Fruit fly (Drosophila melanogaster) whole organism, prepupa: ENCODE data around the gene HipHop.

ENCODE experiments used
- CG10631 ChIP-seq: fragments of 200-800 bp; sonication (Bioruptor generic); optimal IDR thresholded peaks from 2 replicates; lab custom pipeline; 2016; ENCODE audit warnings: missing biosample characterization, missing genetic modification characterization
- CG10669 ChIP-seq: fragments of 200-800 bp; sonication (Bioruptor generic); optimal IDR thresholded peaks from 3 replicates; lab custom pipeline; 2018; ENCODE audit warnings: missing biosample characterization, mild to moderate bottlenecking, missing genetic modification characterization, moderate library complexity
- CG11902 ChIP-seq: fragments of 200-800 bp; sonication (Bioruptor generic); optimal IDR thresholded peaks from 3 replicates; lab custom pipeline; 2016; ENCODE audit warnings: missing biosample characterization, missing genetic modification characterization
- CG15336 ChIP-seq: fragments of 200-800 bp; sonication (Bioruptor generic); IDR thresholded peaks from 2 replicates; pipeline ENCODE4 v1.3.6; 2022; ENCODE audit warnings: missing biosample characterization, missing genetic modification characterization
- CG16779 ChIP-seq: fragments of 200-800 bp; sonication (Bioruptor generic); optimal IDR thresholded peaks from 3 replicates; lab custom pipeline; 2017; ENCODE audit warnings: missing biosample characterization, mild to moderate bottlenecking, missing genetic modification characterization
- CG3032 ChIP-seq: fragments of 200-800 bp; optimal IDR thresholded peaks from 2 replicates; lab custom pipeline; 2019; ENCODE audit warnings: missing biosample characterization, mild to moderate bottlenecking, missing genetic modification characterization, moderate library complexity
- CG3919 ChIP-seq: fragments of 200-800 bp; sonication (Bioruptor generic); optimal IDR thresholded peaks from 3 replicates; lab custom pipeline; 2016; ENCODE audit warnings: missing biosample characterization, missing genetic modification characterization
- CG4318 ChIP-seq: fragments of 200-800 bp; sonication (Bioruptor generic); optimal IDR thresholded peaks from 3 replicates; lab custom pipeline; 2017; ENCODE audit warnings: missing biosample characterization, mild to moderate bottlenecking, missing genetic modification characterization
- CG6163 ChIP-seq: fragments of 200-800 bp; sonication (Bioruptor generic); IDR thresholded peaks from 3 replicates; pipeline ENCODE4 v1.3.6; 2022; ENCODE audit warnings: missing biosample characterization, missing genetic modification characterization
- CG6276 ChIP-seq: fragments of 200-800 bp; sonication (Bioruptor generic); optimal IDR thresholded peaks from 2 replicates; lab custom pipeline; 2017; ENCODE audit warnings: missing biosample characterization, mild to moderate bottlenecking, missing genetic modification characterization
- CG6808 ChIP-seq: fragments of 200-800 bp; sonication (Bioruptor generic); optimal IDR thresholded peaks from 3 replicates; lab custom pipeline; 2017; ENCODE audit warnings: missing biosample characterization, missing genetic modification characterization, mild to moderate bottlenecking, moderate library complexity, missing genetic modification reagents
- CG6854 ChIP-seq: fragments of 200-800 bp; sonication (Bioruptor generic); optimal IDR thresholded peaks from 2 replicates; lab custom pipeline; 2017; ENCODE audit warnings: missing biosample characterization, mild to moderate bottlenecking, missing genetic modification characterization
- CG7368 ChIP-seq: fragments of 200-800 bp; sonication (Bioruptor generic); optimal IDR thresholded peaks from 3 replicates; lab custom pipeline; 2016; ENCODE audit warnings: missing biosample characterization, missing genetic modification characterization
- CG8119 ChIP-seq: fragments of 200-800 bp; sonication (Bioruptor generic); IDR thresholded peaks from 3 replicates; pipeline ENCODE4 v1.3.6; 2022; ENCODE audit warnings: missing biosample characterization, missing genetic modification characterization
- CG8632 ChIP-seq: fragments of 200-800 bp; sonication (Bioruptor generic); optimal IDR thresholded peaks from 3 replicates; lab custom pipeline; 2016; ENCODE audit warnings: missing biosample characterization, missing genetic modification characterization
- Eip75B ChIP-seq: fragments of 200-800 bp; sonication (Bioruptor generic); optimal IDR thresholded peaks from 3 replicates; lab custom pipeline; 2016; ENCODE audit warnings: missing biosample characterization, missing genetic modification characterization
- Eip78C ChIP-seq: fragments of 200-800 bp; sonication (Bioruptor generic); peaks from one replicate; lab custom pipeline; 2016; ENCODE audit warnings: missing biosample characterization, missing genetic modification characterization
- Eip93F ChIP-seq: fragments of 200-800 bp; sonication (Bioruptor generic); optimal IDR thresholded peaks from 2 replicates; lab custom pipeline; 2016; ENCODE audit warnings: missing biosample characterization, mild to moderate bottlenecking, missing genetic modification characterization
- Ets96B ChIP-seq: fragments of 200-800 bp; optimal IDR thresholded peaks from 2 replicates; lab custom pipeline; 2019; ENCODE audit warnings: missing biosample characterization, mild to moderate bottlenecking, missing genetic modification characterization, moderate library complexity
- Hr39 ChIP-seq: fragments of 200-800 bp; sonication (Bioruptor generic); optimal IDR thresholded peaks from 2 replicates; lab custom pipeline; 2016; ENCODE audit warnings: missing biosample characterization, missing genetic modification characterization
- Hr4 ChIP-seq: fragments of 200-800 bp; sonication (Bioruptor generic); optimal IDR thresholded peaks from 3 replicates; lab custom pipeline; 2016; ENCODE audit warnings: missing biosample characterization, missing genetic modification characterization
- Met ChIP-seq: fragments of 200-800 bp; sonication (Bioruptor generic); optimal IDR thresholded peaks from 3 replicates; lab custom pipeline; 2016; ENCODE audit warnings: missing biosample characterization, missing genetic modification characterization
- Smox ChIP-seq: fragments of 200-800 bp; sonication (Bioruptor generic); optimal IDR thresholded peaks from 3 replicates; lab custom pipeline; 2016; ENCODE audit warnings: missing biosample characterization, missing genetic modification characterization
- Sox102F ChIP-seq: fragments of 200-800 bp; sonication (Bioruptor generic); optimal IDR thresholded peaks from 2 replicates; lab custom pipeline; 2016; ENCODE audit warnings: missing biosample characterization, mild to moderate bottlenecking, missing genetic modification characterization
- Sox15 ChIP-seq: fragments of 200-800 bp; sonication (Bioruptor generic); optimal IDR thresholded peaks from 3 replicates; lab custom pipeline; 2016; ENCODE audit warnings: missing biosample characterization, missing genetic modification characterization
- cyc ChIP-seq: fragments of 200-800 bp; sonication (Bioruptor generic); optimal IDR thresholded peaks from 3 replicates; lab custom pipeline; 2016; ENCODE audit warnings: missing biosample characterization, missing genetic modification characterization
- dac ChIP-seq: fragments of 200-800 bp; sonication (Bioruptor generic); optimal IDR thresholded peaks from 2 replicates; lab custom pipeline; 2017; ENCODE audit warnings: missing biosample characterization, mild to moderate bottlenecking, missing genetic modification characterization
- dsx ChIP-seq: fragments of 200-800 bp; optimal IDR thresholded peaks from 3 replicates; lab custom pipeline; 2019; ENCODE audit warnings: missing biosample characterization, mild to moderate bottlenecking, missing genetic modification characterization, moderate library complexity; ENCODE audit not compliant: poor library complexity, severe bottlenecking
- eg ChIP-seq: fragments of 200-800 bp; sonication (Bioruptor generic); IDR thresholded peaks from 3 replicates; pipeline ENCODE4 v1.3.6; 2022; ENCODE audit warnings: missing biosample characterization, missing genetic modification characterization
- esn ChIP-seq: fragments of 200-800 bp; sonication (Bioruptor generic); optimal IDR thresholded peaks from 2 replicates; lab custom pipeline; 2016; ENCODE audit warnings: missing biosample characterization, mild to moderate bottlenecking, missing genetic modification characterization, moderate library complexity
- fd59A ChIP-seq: fragments of 200-800 bp; sonication (Bioruptor generic); optimal IDR thresholded peaks from 2 replicates; lab custom pipeline; 2017; ENCODE audit warnings: missing biosample characterization, mild to moderate bottlenecking, missing genetic modification characterization, missing genetic modification reagents
- fd85E ChIP-seq: fragments of 200-800 bp; sonication (Bioruptor generic); optimal IDR thresholded peaks from 3 replicates; lab custom pipeline; 2016; ENCODE audit warnings: missing biosample characterization, missing genetic modification characterization
- fkh ChIP-seq: fragments of 200-800 bp; sonication (Bioruptor generic); optimal IDR thresholded peaks from 3 replicates; lab custom pipeline; 2017; ENCODE audit warnings: missing biosample characterization, mild to moderate bottlenecking, missing genetic modification characterization, moderate library complexity
- lz ChIP-seq: fragments of 200-800 bp; sonication (Bioruptor generic); optimal IDR thresholded peaks from 3 replicates; lab custom pipeline; 2016; ENCODE audit warnings: missing biosample characterization, missing genetic modification characterization
- net ChIP-seq: fragments of 200-800 bp; sonication (Bioruptor generic); optimal IDR thresholded peaks from 3 replicates; lab custom pipeline; 2016; ENCODE audit warnings: missing biosample characterization, missing genetic modification characterization
- spab ChIP-seq: fragments of 200-800 bp; sonication (Bioruptor generic); optimal IDR thresholded peaks from 2 replicates; lab custom pipeline; 2017; ENCODE audit warnings: missing biosample characterization, mild to moderate bottlenecking, missing genetic modification characterization, missing genetic modification reagents
- topi ChIP-seq: fragments of 200-800 bp; sonication (Bioruptor generic); optimal IDR thresholded peaks from 3 replicates; lab custom pipeline; 2016; ENCODE audit warnings: missing biosample characterization, missing genetic modification characterization
- vri ChIP-seq: fragments of 200-800 bp; sonication (Bioruptor generic); optimal IDR thresholded peaks from 3 replicates; lab custom pipeline; 2016; ENCODE audit warnings: missing biosample characterization, mild to moderate bottlenecking, missing genetic modification characterization

The HipHop gene

DNA sequence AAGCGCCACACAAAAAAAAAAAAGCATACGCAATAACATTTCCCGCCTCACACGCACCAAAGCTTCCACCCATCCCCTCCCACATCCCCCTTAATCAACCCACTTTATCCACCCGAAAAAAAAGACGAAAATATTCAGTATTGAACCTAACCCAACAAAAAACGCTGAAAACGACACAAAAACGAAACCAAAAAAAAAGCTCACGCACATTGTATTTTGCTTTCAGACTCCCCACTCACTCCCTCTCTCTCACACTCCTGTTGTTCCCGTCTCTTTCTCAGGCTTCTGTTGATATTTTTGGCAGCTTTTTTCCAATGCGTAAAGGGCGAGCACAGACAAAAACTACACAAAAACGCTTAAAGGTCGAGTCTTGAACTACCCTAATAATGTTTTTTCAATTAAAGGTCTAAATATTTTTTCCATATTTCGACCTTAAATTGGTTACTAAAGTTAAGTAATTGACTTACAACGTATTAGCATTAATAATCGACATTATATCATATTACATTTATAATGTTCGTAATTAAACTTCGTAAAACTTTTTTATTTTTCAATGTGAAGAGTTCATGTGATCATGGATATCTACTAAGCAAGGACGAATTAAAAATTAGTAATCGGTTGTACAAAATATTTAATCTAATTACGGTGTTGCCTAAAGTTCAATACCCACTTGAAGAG lies 34.4 kb upstream of the HipHop start (continued):
- TF ChIP-seq Ets96B (tag; lab: Kevin White, UChicago) (no peak), CG11902 (GFP tag; lab: Kevin White, UChicago) (no peak), CG10631 (GFP tag; lab: Kevin White, UChicago) (no peak), CG6276 (GFP tag; lab: Kevin White, UChicago) (peak; percentile 80), spab (GFP tag; lab: Kevin White, UChicago) (no peak), Eip75B (peak; percentile 16), fd85E (no peak), CG4318 (no peak), cyc (GFP tag; lab: Kevin White, UChicago) (no peak), net (peak; percentile 11), Eip93F (no peak), CG16779 (tag; lab: Kevin White, UChicago) (no peak), dac (GFP tag; lab: Kevin White, UChicago) (no peak), esn (GFP tag; lab: Kevin White, UChicago) (no peak)

DNA sequence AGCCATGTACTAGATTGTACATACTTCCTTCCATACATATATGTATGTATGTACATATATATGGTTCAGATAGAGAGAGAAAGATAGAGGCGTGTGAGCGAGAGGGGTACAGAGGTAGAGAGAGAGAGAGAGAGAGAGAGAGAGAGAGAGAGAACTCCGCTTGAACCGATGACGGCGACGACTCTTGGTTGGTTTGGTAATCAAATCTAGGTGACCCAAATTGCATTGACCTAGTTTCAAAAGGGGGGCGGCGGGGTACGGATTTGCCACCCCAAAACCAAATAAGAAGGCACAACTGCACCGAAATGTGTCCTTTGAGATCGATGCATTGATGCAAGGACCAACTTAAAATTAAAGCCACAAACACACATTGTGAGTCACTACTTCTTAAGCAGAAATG lies 33.1 kb upstream of the HipHop start:
- no peak for TF ChIP-seq CG10669 (GFP tag; lab: Kevin White, UChicago)
- no peak for TF ChIP-seq Smox (GFP tag; lab: Kevin White, UChicago)
- TF ChIP-seq CG6163 (GFP tag; lab: Robert Waterston, UW): no peak
- no peak for TF ChIP-seq CG7368 (GFP tag; lab: Kevin White, UChicago)
- no peak for TF ChIP-seq dac (GFP tag; lab: Kevin White, UChicago)
- TF ChIP-seq lz: no peak
- TF ChIP-seq Eip78C (GFP tag; lab: Kevin White, UChicago): no peak
- TF ChIP-seq CG6854: no peak
- TF ChIP-seq, all 60 proteins: peak for 0

DNA sequence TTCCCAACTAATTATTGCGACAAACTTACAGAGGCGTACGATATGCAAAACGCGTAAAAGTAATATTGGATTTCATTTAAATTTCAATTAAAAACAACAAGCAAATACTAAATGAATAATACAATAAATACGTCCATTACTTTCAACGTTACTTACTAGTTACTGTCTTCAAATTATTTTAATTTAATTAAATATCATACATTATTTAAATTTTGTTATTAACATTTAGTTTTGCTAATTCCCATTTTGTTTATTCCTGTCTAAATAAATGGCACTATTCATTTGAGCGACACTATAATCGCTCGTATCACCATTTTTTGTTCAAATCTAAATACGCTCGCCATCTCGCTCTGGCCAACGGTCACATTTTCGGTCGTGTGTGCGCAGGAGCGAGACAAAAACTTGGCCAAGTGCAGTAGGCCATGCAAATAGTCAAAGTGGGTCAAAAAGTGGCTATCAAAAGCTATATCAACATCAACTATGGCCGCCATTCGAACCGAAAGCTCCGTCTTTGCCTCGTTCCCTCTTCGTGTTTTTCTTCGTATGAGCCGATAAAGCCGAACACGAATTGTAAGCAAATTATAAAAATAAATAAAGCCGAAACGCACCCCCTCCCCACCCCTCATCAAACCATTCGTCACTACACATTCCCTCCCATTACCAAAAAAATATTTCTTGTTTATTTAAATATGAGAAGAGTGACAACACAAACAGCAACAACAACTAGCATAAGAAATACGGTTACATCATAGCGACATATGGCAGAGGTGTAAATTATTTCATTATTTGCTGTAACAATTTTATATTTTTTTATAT lies 31.6 kb upstream of the HipHop start:
- TF ChIP-seq Eip93F (no peak), Smox (GFP tag; lab: Kevin White, UChicago) (no peak), fkh (peak; percentile 99), Sox15 (no peak), CG8119 (peak; percentile 17; the same call in 1 of the 3 replicates), CG8632 (GFP tag; lab: Kevin White, UChicago) (no peak), eg (0 out of 3 replicates have a peak, but pooled peaks have one; percentile 55), vri (peak; percentile 4), CG15336 (GFP tag; lab: Robert Waterston, UW) (peak; percentile 15; the same call in 1 of the 2 replicates), Hr4 (no peak), Sox102F (GFP tag; lab: Kevin White, UChicago) (no peak), CG7368 (GFP tag; lab: Kevin White, UChicago) (no peak), CG6808 (no peak), CG6276 (GFP tag; lab: Kevin White, UChicago) (peak; percentile 30), Met (GFP tag; lab: Kevin White, UChicago) (no peak), CG4318 (no peak), Hr39 (GFP tag; lab: Kevin White, UChicago) (no peak), net (no peak), CG3032 (no peak), dsx (GFP tag; lab: Kevin White, UChicago) (no peak), Ets96B (tag; lab: Kevin White, UChicago) (no peak), topi (GFP tag; lab: Kevin White, UChicago) (no peak), Eip75B (peak; percentile 62), fd59A (GFP tag; lab: Kevin White, UChicago) (no peak), CG3919 (GFP tag; lab: Kevin White, UChicago) (no peak), Eip78C (GFP tag; lab: Kevin White, UChicago) (peak; percentile 64)
